Fruit fly (Drosophila melanogaster) whole organism, embryonic: ENCODE data around the gene CG9018.

ENCODE experiments used
- Antp ChIP-seq: fragments of 200-800 bp; sonication (Bioruptor generic); optimal IDR thresholded peaks from 3 replicates; lab custom pipeline; 2016; ENCODE audit warnings: missing biosample characterization, missing genetic modification characterization
- Asciz ChIP-seq: fragments of 200-800 bp; sonication (Bioruptor generic); optimal IDR thresholded peaks from 2 replicates; lab custom pipeline; 2017; ENCODE audit warnings: missing biosample characterization, mild to moderate bottlenecking, missing genetic modification characterization, missing genetic modification reagents
- Atf6 ChIP-seq: fragments of 200-800 bp; sonication (Bioruptor generic); IDR thresholded peaks from 2 replicates; pipeline ENCODE4 v1.3.6; 2022; ENCODE audit warnings: missing biosample characterization, missing genetic modification characterization
- CG10462 ChIP-seq: fragments of 200-800 bp; sonication (Bioruptor generic); optimal IDR thresholded peaks from 2 replicates; lab custom pipeline; 2016; ENCODE audit warnings: missing biosample characterization, missing genetic modification characterization
- CG10543 ChIP-seq: fragments of 200-800 bp; sonication (Bioruptor generic); optimal IDR thresholded peaks from 3 replicates; lab custom pipeline; 2017; ENCODE audit warnings: missing biosample characterization, mild to moderate bottlenecking, missing genetic modification characterization, moderate library complexity
- CG11093 ChIP-seq: fragments of 200-800 bp; sonication (Bioruptor generic); IDR thresholded peaks from 3 replicates; pipeline ENCODE4 v1.3.6; 2022; ENCODE audit warnings: missing biosample characterization, missing genetic modification characterization
- CG12104 ChIP-seq: fragments of 200-800 bp; sonication (Bioruptor generic); optimal IDR thresholded peaks from 3 replicates; lab custom pipeline; 2016; ENCODE audit warnings: missing biosample characterization, missing genetic modification characterization
- CG13123 ChIP-seq: fragments of 200-800 bp; sonication (Bioruptor generic); optimal IDR thresholded peaks from 2 replicates; lab custom pipeline; 2016; ENCODE audit warnings: missing biosample characterization, missing genetic modification characterization
- CG13775 ChIP-seq: fragments of 200-800 bp; sonication (Bioruptor generic); optimal IDR thresholded peaks from 3 replicates; lab custom pipeline; 2017; ENCODE audit warnings: missing biosample characterization, mild to moderate bottlenecking, missing genetic modification characterization
- CG13894 ChIP-seq: fragments of 200-800 bp; sonication (Bioruptor generic); optimal IDR thresholded peaks from 3 replicates; lab custom pipeline; 2018; ENCODE audit warnings: missing biosample characterization, mild to moderate bottlenecking, missing genetic modification characterization, moderate library complexity
- CG14710 ChIP-seq: fragments of 200-800 bp; sonication (Bioruptor generic); optimal IDR thresholded peaks from 3 replicates; lab custom pipeline; 2019; ENCODE audit warnings: missing biosample characterization, mild to moderate bottlenecking, missing genetic modification characterization, moderate library complexity
- CG17612 ChIP-seq: fragments of 200-800 bp; sonication (Bioruptor generic); IDR thresholded peaks from 2 replicates; pipeline ENCODE4 v1.3.6; 2022; ENCODE audit warnings: missing biosample characterization, missing genetic modification characterization
- CG2202 ChIP-seq: fragments of 200-800 bp; sonication (Bioruptor generic); optimal IDR thresholded peaks from 2 replicates; lab custom pipeline; 2018; ENCODE audit warnings: missing biosample characterization, mild to moderate bottlenecking, missing genetic modification characterization
- CG3065 ChIP-seq: fragments of 200-800 bp; sonication (Bioruptor generic); optimal IDR thresholded peaks from 2 replicates; lab custom pipeline; 2016; ENCODE audit warnings: missing biosample characterization, missing genetic modification characterization
- CG4282 ChIP-seq: fragments of 200-800 bp; sonication (Bioruptor generic); optimal IDR thresholded peaks from 2 replicates; lab custom pipeline; 2016; ENCODE audit warnings: missing biosample characterization, missing genetic modification characterization
- CG4730 ChIP-seq: fragments of 200-800 bp; sonication (Bioruptor generic); IDR thresholded peaks from 2 replicates; pipeline ENCODE4 v1.3.6; 2022; ENCODE audit warnings: missing biosample characterization, missing genetic modification characterization
- CG4854 ChIP-seq: fragments of 200-800 bp; sonication (Bioruptor generic); optimal IDR thresholded peaks from 2 replicates; lab custom pipeline; 2016; ENCODE audit warnings: missing biosample characterization, missing genetic modification characterization, inconsistent platforms
- CG7987 ChIP-seq: fragments of 200-800 bp; sonication (Bioruptor generic); optimal IDR thresholded peaks from 2 replicates; lab custom pipeline; 2018; ENCODE audit warnings: missing biosample characterization, mild to moderate bottlenecking, missing genetic modification characterization, moderate library complexity
- CG8388 ChIP-seq: fragments of 200-800 bp; sonication (Bioruptor generic); optimal IDR thresholded peaks from 2 replicates; lab custom pipeline; 2019; ENCODE audit warnings: missing biosample characterization, mild to moderate bottlenecking, missing genetic modification characterization, moderate library complexity
- Dek ChIP-seq: fragments of 200-800 bp; sonication (Bioruptor generic); optimal IDR thresholded peaks from 3 replicates; lab custom pipeline; 2019; ENCODE audit warnings: missing biosample characterization, mild to moderate bottlenecking, missing genetic modification characterization, moderate library complexity
- H15 ChIP-seq: fragments of 200-800 bp; sonication (Bioruptor generic); IDR thresholded peaks from 3 replicates; pipeline ENCODE4 v1.3.6; 2022; ENCODE audit warnings: missing biosample characterization, missing genetic modification characterization
- Hey ChIP-seq: fragments of 200-800 bp; sonication (Bioruptor generic); optimal IDR thresholded peaks from 3 replicates; lab custom pipeline; 2018; ENCODE audit warnings: missing biosample characterization, mild to moderate bottlenecking, missing genetic modification characterization
- Mes4 ChIP-seq: fragments of 200-800 bp; sonication (Bioruptor generic); optimal IDR thresholded peaks from 2 replicates; lab custom pipeline; 2016; ENCODE audit warnings: missing biosample characterization, missing genetic modification characterization
- NC2β ChIP-seq: fragments of 200-800 bp; sonication (Bioruptor generic); optimal IDR thresholded peaks from 2 replicates; lab custom pipeline; 2016; ENCODE audit warnings: missing biosample characterization, missing genetic modification characterization
- NFAT ChIP-seq: fragments of 200-800 bp; sonication (Bioruptor generic); IDR thresholded peaks from 2 replicates; pipeline ENCODE4 v1.3.6; 2022; ENCODE audit warnings: missing biosample characterization, missing genetic modification characterization
- Oaz ChIP-seq: fragments of 200-800 bp; sonication (Bioruptor generic); IDR thresholded peaks from 2 replicates; pipeline ENCODE4 v1.3.6; 2022; ENCODE audit warnings: missing biosample characterization, missing genetic modification characterization
- Scr ChIP-seq: fragments of 200-800 bp; sonication (Bioruptor generic); IDR thresholded peaks from 2 replicates; pipeline ENCODE4 v1.3.6; 2022; ENCODE audit warnings: missing biosample characterization, missing genetic modification characterization; ENCODE audit not compliant: partially characterized antibody
- Six4 ChIP-seq: fragments of 200-800 bp; sonication (Bioruptor generic); optimal IDR thresholded peaks from 2 replicates; lab custom pipeline; 2016; ENCODE audit warnings: missing biosample characterization, missing genetic modification characterization
- Sry-δ ChIP-seq: fragments of 200-800 bp; sonication (Bioruptor generic); optimal IDR thresholded peaks from 2 replicates; lab custom pipeline; 2016; ENCODE audit warnings: missing biosample characterization, missing genetic modification characterization
- Stat92E ChIP-seq, 3 experiments: fragments of >200 bp in 2 of 3; fragments of 200-800 bp in 1 of 3; sonication (Bioruptor generic) in 1 of 3; optimal IDR thresholded peaks; 2 replicates each; lab custom pipeline; 2017 to 2019; ENCODE audit warnings: missing biosample characterization in 3 of 3, missing genetic modification characterization in 3 of 3, mild to moderate bottlenecking in 1 of 3, moderate library complexity in 1 of 3
- TFAM ChIP-seq: fragments of 200-800 bp; sonication (Bioruptor generic); optimal IDR thresholded peaks from 2 replicates; lab custom pipeline; 2017; ENCODE audit warnings: missing biosample characterization, missing genetic modification characterization, inconsistent platforms
- amos ChIP-seq: fragments of 200-800 bp; sonication (Bioruptor generic); IDR thresholded peaks from 2 replicates; pipeline ENCODE4 v1.3.6; 2022; ENCODE audit warnings: missing biosample characterization, missing genetic modification characterization; ENCODE audit not compliant: partially characterized antibody
- ara ChIP-seq: fragments of 200-800 bp; sonication (Bioruptor generic); IDR thresholded peaks from 2 replicates; pipeline ENCODE4 v1.3.6; 2022; ENCODE audit warnings: missing biosample characterization, missing genetic modification characterization
- caup ChIP-seq: fragments of 200-800 bp; sonication (Bioruptor generic); optimal IDR thresholded peaks from 3 replicates; lab custom pipeline; 2017; ENCODE audit warnings: missing biosample characterization, mild to moderate bottlenecking, missing genetic modification characterization, moderate library complexity; ENCODE audit not compliant: severe bottlenecking
- crc ChIP-seq: fragments of 200-800 bp; sonication (Bioruptor generic); optimal IDR thresholded peaks from 2 replicates; lab custom pipeline; 2016; ENCODE audit warnings: missing biosample characterization, missing genetic modification characterization
- cwo ChIP-seq: fragments of 200-800 bp; sonication (Bioruptor generic); optimal IDR thresholded peaks from 3 replicates; lab custom pipeline; 2017; ENCODE audit warnings: missing biosample characterization, missing genetic modification characterization, mild to moderate bottlenecking, moderate library complexity, missing genetic modification reagents
- fu2 ChIP-seq: fragments of 200-800 bp; sonication (Bioruptor generic); optimal IDR thresholded peaks from 2 replicates; lab custom pipeline; 2016; ENCODE audit warnings: missing biosample characterization, missing genetic modification characterization
- gfzf ChIP-seq: fragments of 200-800 bp; sonication (Bioruptor generic); optimal IDR thresholded peaks from 2 replicates; lab custom pipeline; 2016; ENCODE audit warnings: missing biosample characterization, mild to moderate bottlenecking, missing genetic modification characterization, moderate library complexity
- grn ChIP-seq: fragments of 200-800 bp; sonication (Bioruptor generic); optimal IDR thresholded peaks from 3 replicates; lab custom pipeline; 2017; ENCODE audit warnings: missing biosample characterization, missing genetic modification characterization
- knrl ChIP-seq: fragments of 200-800 bp; sonication (Bioruptor generic); IDR thresholded peaks from 3 replicates; pipeline ENCODE4 v1.3.6; 2022; ENCODE audit warnings: missing biosample characterization, missing genetic modification characterization; ENCODE audit not compliant: partially characterized antibody
- lab ChIP-seq: fragments of 200-800 bp; sonication (Bioruptor generic); optimal IDR thresholded peaks from 3 replicates; lab custom pipeline; 2017; ENCODE audit warnings: missing biosample characterization, missing genetic modification characterization, mild to moderate bottlenecking, moderate library complexity, missing genetic modification reagents
- prd ChIP-seq, 3 experiments: fragments of >200 bp in 2 of 3; fragments of 200-800 bp in 1 of 3; sonication (Bioruptor generic) in 1 of 3; optimal IDR thresholded peaks in 2 of 3; IDR thresholded peaks in 1 of 3; 2 replicates in 2 of 3; 3 replicates in 1 of 3; pipeline versions ENCODE4 v1.3.6 to Lab custom; 2017 to 2022; ENCODE audit warnings: missing biosample characterization in 1 of 3, missing genetic modification characterization in 1 of 3
- repo ChIP-seq: fragments of 200-800 bp; sonication (Bioruptor generic); optimal IDR thresholded peaks from 2 replicates; lab custom pipeline; 2016; ENCODE audit warnings: missing biosample characterization, missing genetic modification characterization
- so ChIP-seq: fragments of 200-800 bp; sonication (Bioruptor generic); IDR thresholded peaks from 3 replicates; pipeline ENCODE4 v1.3.6; 2022; ENCODE audit warnings: missing biosample characterization, missing genetic modification characterization
- sob ChIP-seq: fragments of 200-800 bp; sonication (Bioruptor generic); IDR thresholded peaks from 2 replicates; pipeline ENCODE4 v1.3.6; 2022; ENCODE audit warnings: missing biosample characterization, missing genetic modification characterization
- tap ChIP-seq: fragments of 200-800 bp; optimal IDR thresholded peaks from 3 replicates; lab custom pipeline; 2019; ENCODE audit warnings: missing biosample characterization, mild to moderate bottlenecking, missing genetic modification characterization, moderate library complexity
- wek ChIP-seq: fragments of 200-800 bp; sonication (Bioruptor generic); optimal IDR thresholded peaks from 3 replicates; lab custom pipeline; 2018; ENCODE audit warnings: missing biosample characterization, mild to moderate bottlenecking, missing genetic modification characterization, moderate library complexity
- wor ChIP-seq: fragments of 200-800 bp; sonication (Bioruptor generic); IDR thresholded peaks from 2 replicates; pipeline ENCODE4 v1.3.6; 2022; ENCODE audit warnings: missing biosample characterization, missing genetic modification characterization
- zfh1 ChIP-seq: fragments of 200-800 bp; sonication (Bioruptor generic); IDR thresholded peaks from 3 replicates; pipeline ENCODE4 v1.3.6; 2022; ENCODE audit warnings: missing biosample characterization, missing genetic modification characterization

The CG9018 gene

dm6 chr3L:2257412-2257862 lies 20.6 kb upstream of the CG9018 start, which contains the start of the genes CG1275 and Elp5 (continued):
- TF ChIP-seq CG12104: peak; percentile 98
- peak; percentile 97 for TF ChIP-seq CG13775 (GFP tag; lab: Kevin White, UChicago)
- TF ChIP-seq crc (GFP tag; lab: Kevin White, UChicago): peak; percentile 93
- peak; percentile 97 for TF ChIP-seq lab (GFP tag; lab: Kevin White, UChicago)
- peak; percentile 94 for TF ChIP-seq wek (GFP tag; lab: Kevin White, UChicago)
- TF ChIP-seq wor (GFP tag; lab: Robert Waterston, UW): peak; percentile 98
- peak in 1 of 3 experiments; percentile 81 for TF ChIP-seq Stat92E (GFP tag; optimal IDR thresholded peaks at IDR 0.05; lab: Kevin White, UChicago)
- peak; percentile 99 for TF ChIP-seq ara
- peak; percentile 70 for TF ChIP-seq TFAM (GFP tag; lab: Kevin White, UChicago)
- TF ChIP-seq Mes4 (GFP tag; lab: Kevin White, UChicago): peak; percentile 94
- TF ChIP-seq CG17612 (GFP tag; lab: Robert Waterston, UW): peak; percentile 99
- TF ChIP-seq cwo (GFP tag; lab: Kevin White, UChicago): peak; percentile 93
- TF ChIP-seq CG4854: peak; percentile 97
- TF ChIP-seq Six4 (GFP tag; lab: Kevin White, UChicago): peak; percentile 95
- TF ChIP-seq amos (GFP tag; lab: Robert Waterston, UW): peak; percentile 27; the same call in 1 of the 2 replicates
- peak; percentile 96 for TF ChIP-seq Antp (GFP tag; lab: Kevin White, UChicago)
- peak; percentile 99 for TF ChIP-seq CG4730
- peak; percentile 89 for TF ChIP-seq CG7987 (GFP tag; lab: Kevin White, UChicago)
- TF ChIP-seq CG13123 (GFP tag; lab: Kevin White, UChicago): peak; percentile 95
- TF ChIP-seq fu2 (GFP tag; lab: Kevin White, UChicago): peak; percentile 95
- peak; percentile 96 for TF ChIP-seq CG2202
- peak; percentile 65 for TF ChIP-seq Sry-δ (GFP tag; lab: Kevin White, UChicago)
- TF ChIP-seq CG3065: peak; percentile 95
- peak; percentile 95 for TF ChIP-seq CG14710 (tag; lab: Kevin White, UChicago)
- peak; percentile 99 for TF ChIP-seq CG11093 (GFP tag; lab: Robert Waterston, UW)
- peak; percentile 89 for TF ChIP-seq Hey
- peak; percentile 100 for TF ChIP-seq zfh1 (GFP tag; lab: Robert Waterston, UW)
- TF ChIP-seq Dek (tag; lab: Kevin White, UChicago): peak; percentile 98
- peak; percentile 98 for TF ChIP-seq Asciz
- TF ChIP-seq repo (GFP tag; lab: Kevin White, UChicago): peak; percentile 91
- TF ChIP-seq CG10462: peak; percentile 96
- no peak for TF ChIP-seq prd (optimal IDR thresholded peaks at IDR 0.05; lab: Kevin White, UChicago)
- peak; percentile 100 for TF ChIP-seq prd (GFP tag; IDR thresholded peaks at IDR 0.05; lab: Robert Waterston, UW)
- peak; percentile 98 for TF ChIP-seq Oaz (GFP tag; lab: Robert Waterston, UW)
- TF ChIP-seq tap: peak; percentile 99
- TF ChIP-seq grn (GFP tag; lab: Kevin White, UChicago): peak; percentile 77
- peak; percentile 94 for TF ChIP-seq NC2β (GFP tag; lab: Kevin White, UChicago)
- peak; percentile 97 for TF ChIP-seq CG13894
- TF ChIP-seq gfzf (GFP tag; lab: Kevin White, UChicago): peak; percentile 74
- 0 out of 2 replicates have a peak, but pooled peaks have one; percentile 19 for TF ChIP-seq Scr
- TF ChIP-seq H15 (GFP tag; lab: Robert Waterston, UW): peak; percentile 99
- peak; percentile 99 for TF ChIP-seq Atf6 (GFP tag; lab: Robert Waterston, UW)
- TF ChIP-seq knrl (GFP tag; lab: Robert Waterston, UW): peak; percentile 45; the same call in 2 of the 3 replicates
- peak; percentile 99 for TF ChIP-seq so (GFP tag; lab: Robert Waterston, UW)
- TF ChIP-seq CG8388: peak; percentile 96
- TF ChIP-seq sob (GFP tag; lab: Robert Waterston, UW): peak; percentile 99
- TF ChIP-seq CG4282 (GFP tag; lab: Kevin White, UChicago): peak; percentile 94
- TF ChIP-seq caup (GFP tag; lab: Kevin White, UChicago): peak; percentile 97
- TF ChIP-seq CG10543: peak; percentile 96
- peak; percentile 99 for TF ChIP-seq NFAT (GFP tag; lab: Robert Waterston, UW)
